Worm (Caenorhabditis elegans) whole organism, mixed stage, embryonic: ENCODE results near the gene sid-1.

ENCODE experiments used
- M03D4.4 ChIP-seq: sonication (generic microtip); optimal IDR thresholded peaks from 2 replicates; lab custom pipeline; 2017; ENCODE audit warnings: mild to moderate bottlenecking, missing genetic modification characterization, missing compliant biosample characterization
- bed-3 ChIP-seq: fragments of 200-800 bp; sonication (Bioruptor generic); optimal IDR thresholded peaks from 3 replicates; lab custom pipeline; 2018; ENCODE audit warnings: mild to moderate bottlenecking, missing genetic modification characterization, moderate library complexity, missing compliant biosample characterization
- blmp-1 ChIP-seq: fragments of 150-350 bp; optimal IDR thresholded peaks from 2 replicates; lab custom pipeline; 2014; ENCODE audit warnings: missing biosample characterization, missing genetic modification characterization
- ceh-39 ChIP-seq: fragments of 150-350 bp; optimal IDR thresholded peaks from 2 replicates; lab custom pipeline; 2014; ENCODE audit warnings: missing biosample characterization, missing genetic modification characterization
- ceh-83 ChIP-seq: fragments of 200-800 bp; sonication (Bioruptor generic); optimal IDR thresholded peaks from 2 replicates; lab custom pipeline; 2018; ENCODE audit warnings: mild to moderate bottlenecking, missing genetic modification characterization, missing compliant biosample characterization
- cnd-1 ChIP-seq: fragments of 200-800 bp; sonication (Bioruptor generic); optimal IDR thresholded peaks from 2 replicates; lab custom pipeline; 2018; ENCODE audit warnings: mild to moderate bottlenecking, missing genetic modification characterization, missing compliant biosample characterization
- drap-1 ChIP-seq: fragments of 200-800 bp; sonication (Bioruptor generic); optimal IDR thresholded peaks from 3 replicates; lab custom pipeline; 2018; ENCODE audit warnings: mild to moderate bottlenecking, missing genetic modification characterization, missing compliant biosample characterization
- elt-1 ChIP-seq: sonication (generic microtip); optimal IDR thresholded peaks from 2 replicates; lab custom pipeline; 2017; ENCODE audit warnings: missing genetic modification characterization, mild to moderate bottlenecking, missing compliant biosample characterization, antibody characterized with exemption, moderate library complexity, borderline replicate concordance; ENCODE audit not compliant: insufficient read depth
- flh-1 ChIP-seq: fragments of 200-800 bp; sonication (Bioruptor generic); optimal IDR thresholded peaks from 2 replicates; lab custom pipeline; 2018; ENCODE audit warnings: mild to moderate bottlenecking, missing genetic modification characterization, moderate library complexity, missing compliant biosample characterization
- hlh-1 ChIP-seq: fragments of 150-350 bp; optimal IDR thresholded peaks from 2 replicates; lab custom pipeline; 2014; ENCODE audit warnings: missing biosample characterization, missing genetic modification reagents, missing genetic modification characterization
- lin-13 ChIP-seq: fragments of 150-350 bp; optimal IDR thresholded peaks from 2 replicates; lab custom pipeline; 2014; ENCODE audit warnings: missing biosample characterization, missing genetic modification characterization
- lin-32 ChIP-seq: fragments of 200-800 bp; sonication (Bioruptor generic); optimal IDR thresholded peaks from 2 replicates; lab custom pipeline; 2018; ENCODE audit warnings: mild to moderate bottlenecking, missing genetic modification characterization, missing compliant biosample characterization
- lsy-2 ChIP-seq: fragments of 150-350 bp; optimal IDR thresholded peaks from 2 replicates; lab custom pipeline; 2014; ENCODE audit warnings: missing biosample characterization, missing genetic modification characterization
- mab-5 ChIP-seq: fragments of 150-350 bp; optimal IDR thresholded peaks from 2 replicates; lab custom pipeline; 2014; ENCODE audit warnings: missing biosample characterization, missing genetic modification characterization
- mep-1 ChIP-seq: fragments of 150-350 bp; optimal IDR thresholded peaks from 2 replicates; lab custom pipeline; 2017; ENCODE audit warnings: missing biosample characterization, missing genetic modification reagents, missing genetic modification characterization, inconsistent platforms
- mls-2 ChIP-seq: sonication (generic microtip); optimal IDR thresholded peaks from 2 replicates; lab custom pipeline; 2016; ENCODE audit warnings: mild to moderate bottlenecking, missing genetic modification characterization, moderate library complexity, missing compliant biosample characterization
- nhr-12 ChIP-seq: fragments of 150-350 bp; optimal IDR thresholded peaks from 2 replicates; lab custom pipeline; 2014; ENCODE audit warnings: missing biosample characterization, missing genetic modification characterization
- nhr-2 ChIP-seq: fragments of 150-350 bp; optimal IDR thresholded peaks from 2 replicates; lab custom pipeline; 2014; ENCODE audit warnings: missing biosample characterization, missing genetic modification characterization
- nhr-237 ChIP-seq: fragments of 150-350 bp; optimal IDR thresholded peaks from 2 replicates; lab custom pipeline; 2014; ENCODE audit warnings: missing biosample characterization, missing genetic modification characterization
- nhr-28 ChIP-seq: fragments of 150-350 bp; optimal IDR thresholded peaks from 2 replicates; lab custom pipeline; 2014; ENCODE audit warnings: missing biosample characterization, missing genetic modification characterization
- nhr-76 ChIP-seq: sonication (generic microtip); optimal IDR thresholded peaks from 2 replicates; lab custom pipeline; 2017; ENCODE audit warnings: missing biosample characterization, missing genetic modification characterization
- pha-4 ChIP-seq: fragments of 150-350 bp; optimal IDR thresholded peaks from 2 replicates; lab custom pipeline; 2018; ENCODE audit warnings: missing biosample characterization, missing genetic modification reagents, missing genetic modification characterization
- snpc-4 ChIP-seq: fragments of 150-350 bp; optimal IDR thresholded peaks from 2 replicates; lab custom pipeline; 2014; ENCODE audit warnings: missing biosample characterization, missing genetic modification characterization
- sptf-1 ChIP-seq: sonication (generic microtip); optimal IDR thresholded peaks from 2 replicates; lab custom pipeline; 2017; ENCODE audit warnings: mild to moderate bottlenecking, missing genetic modification characterization, moderate library complexity, missing compliant biosample characterization
- tbx-8 ChIP-seq: fragments of 200-800 bp; sonication (Bioruptor generic); optimal IDR thresholded peaks from 2 replicates; lab custom pipeline; 2018; ENCODE audit warnings: mild to moderate bottlenecking, missing genetic modification characterization, moderate library complexity, missing compliant biosample characterization
- unc-120 ChIP-seq: sonication (generic microtip); optimal IDR thresholded peaks from 2 replicates; lab custom pipeline; 2017; ENCODE audit warnings: missing genetic modification characterization, missing compliant biosample characterization; ENCODE audit not compliant: poor library complexity, severe bottlenecking
- unc-39 ChIP-seq: fragments of 150-350 bp; optimal IDR thresholded peaks from 2 replicates; lab custom pipeline; 2014; ENCODE audit warnings: missing biosample characterization, missing genetic modification characterization
- unc-62 ChIP-seq: fragments of 150-350 bp; optimal IDR thresholded peaks from 2 replicates; lab custom pipeline; 2014; ENCODE audit warnings: missing biosample characterization, missing genetic modification reagents, missing genetic modification characterization
- ztf-11 ChIP-seq: fragments of 150-350 bp; optimal IDR thresholded peaks from 2 replicates; lab custom pipeline; 2014; ENCODE audit warnings: missing biosample characterization, missing genetic modification characterization

sid-1 gene

DNA sequence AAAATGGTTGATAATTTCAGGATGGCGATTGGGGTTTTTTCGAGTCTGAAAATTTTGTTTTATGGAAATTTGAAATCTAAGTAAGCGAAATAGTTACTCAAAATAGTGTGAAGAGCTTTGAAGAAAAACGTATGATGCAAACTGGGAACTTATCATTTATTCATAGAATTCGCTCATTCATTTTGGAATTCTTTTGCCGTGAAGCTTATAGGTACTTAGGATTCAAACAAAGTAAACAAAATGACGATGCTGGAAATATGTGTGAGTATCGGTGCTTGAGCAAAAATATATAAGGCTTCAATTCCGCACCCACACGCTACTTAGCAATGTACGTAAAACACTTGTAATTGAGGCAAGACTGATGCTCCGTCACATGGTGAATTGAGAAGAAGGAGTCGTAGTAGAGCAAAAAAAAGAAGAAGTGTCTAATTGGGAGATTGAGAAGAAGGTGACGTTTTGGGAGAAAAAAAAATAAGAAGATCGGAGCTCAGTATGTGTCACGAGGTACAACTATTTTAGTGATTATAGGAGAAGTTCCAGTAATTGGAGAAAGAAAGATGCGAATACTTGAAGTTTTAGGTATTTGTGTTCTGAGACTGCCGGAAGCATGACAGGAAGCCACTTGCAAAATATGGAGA, 30.2 kb upstream of the sid-1 start, which contains the start of gene glb-32:
TSS of gene glb-32 (minus strand) at position 51 of the 638 bp plus-strand sequence.
- TF ChIP-seq elt-1 (tag; lab: Kevin White, UChicago) (no peak), hlh-1 (tag; lab: Kevin White, UChicago) (no peak), ztf-11 (tag; lab: Kevin White, UChicago) (no peak), nhr-28 (no peak), mep-1 (tag; lab: Kevin White, UChicago) (no peak), drap-1 (GFP tag; lab: Kevin White, UChicago) (no peak), cnd-1 (no peak), sptf-1 (tag; lab: Kevin White, UChicago) (no peak), lsy-2 (no peak), nhr-76 (tag; lab: Kevin White, UChicago) (no peak), blmp-1 (tag; lab: Kevin White, UChicago) (no peak), unc-62 (GFP tag; lab: Kevin White, UChicago) (no peak), snpc-4 (tag; lab: Kevin White, UChicago) (no peak), bed-3 (GFP tag; lab: Kevin White, UChicago) (no peak), pha-4 (tag; lab: Kevin White, UChicago) (no peak), ceh-39 (tag; lab: Kevin White, UChicago) (no peak), ceh-83 (GFP tag; lab: Kevin White, UChicago) (no peak), mab-5 (tag; lab: Kevin White, UChicago) (no peak), lin-32 (GFP tag; lab: Kevin White, UChicago) (no peak)

DNA sequence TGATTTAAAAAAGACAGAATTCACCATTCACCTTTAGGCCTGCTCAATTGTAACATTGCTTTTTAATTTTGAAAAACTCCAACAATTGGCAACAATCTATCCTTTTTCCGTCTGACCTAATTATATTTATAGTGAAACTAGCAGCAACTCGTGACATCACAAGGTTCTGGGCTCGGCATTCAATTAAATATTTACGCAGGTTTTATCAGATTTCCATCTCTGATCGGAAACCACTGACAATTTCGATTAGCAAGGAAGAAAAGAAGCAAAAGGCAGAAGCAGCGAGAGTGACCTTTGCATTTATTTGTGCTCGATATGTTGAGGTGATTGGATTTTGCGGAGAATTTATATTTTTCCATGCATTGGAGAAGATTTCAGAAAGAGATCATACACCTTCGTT, 29.4 kb upstream of the sid-1 start:
- no peak for TF ChIP-seq mep-1 (tag; lab: Kevin White, UChicago)
- TF ChIP-seq pha-4 (tag; lab: Kevin White, UChicago): no peak
- TF ChIP-seq mls-2: no peak
- no peak for TF ChIP-seq nhr-237 (tag; lab: Kevin White, UChicago)
- TF ChIP-seq snpc-4 (tag; lab: Kevin White, UChicago): no peak
- TF ChIP-seq M03D4.4 (tag; lab: Kevin White, UChicago): no peak
- TF ChIP-seq tbx-8 (GFP tag; lab: Kevin White, UChicago): no peak
- TF ChIP-seq nhr-2: no peak
- TF ChIP-seq blmp-1 (tag; lab: Kevin White, UChicago): no peak
- TF ChIP-seq hlh-1 (tag; lab: Kevin White, UChicago): no peak
- no peak for TF ChIP-seq drap-1 (GFP tag; lab: Kevin White, UChicago)
- no peak for TF ChIP-seq elt-1 (tag; lab: Kevin White, UChicago)
- no peak for TF ChIP-seq ztf-11 (tag; lab: Kevin White, UChicago)

DNA sequence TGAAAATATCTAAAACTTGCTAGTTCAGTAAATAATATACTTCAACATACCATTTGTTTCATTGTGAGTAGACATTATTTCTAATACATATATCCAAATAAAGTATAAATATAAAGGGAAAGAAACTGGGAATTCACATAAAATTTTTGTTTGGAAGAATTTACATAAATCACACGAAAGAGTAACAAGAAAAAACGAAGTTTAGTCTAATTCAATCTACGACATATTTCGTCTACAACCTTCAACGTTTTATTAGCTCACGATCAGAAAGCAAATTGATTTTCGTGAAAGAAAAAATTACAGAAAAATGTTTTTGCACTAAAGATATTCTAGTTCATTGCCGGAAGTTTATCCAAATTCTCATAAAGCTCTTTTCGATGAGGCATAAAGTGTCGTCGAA, 22.7 kb upstream of the sid-1 start, which contains the start of gene C04F5.2:
TSS of gene C04F5.2 (minus strand) at position 101 of the 400 bp plus-strand sequence.
- TF ChIP-seq pha-4 (tag; lab: Kevin White, UChicago) (no peak), sptf-1 (tag; lab: Kevin White, UChicago) (no peak), ceh-39 (tag; lab: Kevin White, UChicago) (no peak), lin-32 (GFP tag; lab: Kevin White, UChicago) (no peak), cnd-1 (no peak), nhr-76 (tag; lab: Kevin White, UChicago) (no peak), ceh-83 (GFP tag; lab: Kevin White, UChicago) (no peak), bed-3 (GFP tag; lab: Kevin White, UChicago) (no peak)

DNA sequence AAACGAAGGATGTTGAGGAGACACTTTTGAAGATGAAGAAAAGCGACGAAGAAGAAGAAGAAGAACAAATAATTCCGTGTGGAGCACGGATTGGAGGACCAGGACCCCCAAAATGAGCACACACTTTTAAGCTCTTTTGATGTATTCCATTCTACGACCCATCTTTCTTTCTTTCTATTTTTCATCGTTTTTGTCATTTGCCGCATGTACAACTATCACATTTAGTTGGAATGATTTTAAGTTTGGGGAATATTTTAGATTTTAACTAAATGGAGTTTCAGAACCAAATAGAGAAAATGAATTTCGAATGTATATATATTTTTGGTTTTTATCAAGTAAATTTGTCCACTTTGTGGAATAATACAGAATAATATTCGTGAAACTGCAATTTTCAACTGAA, 20.8 kb upstream of the sid-1 start, which contains the start of gene unc-46:
TSS of gene unc-46 (minus strand) at position 101 of the 400 bp plus-strand sequence.
- TF ChIP-seq nhr-2: no peak
- TF ChIP-seq nhr-12 (tag; lab: Kevin White, UChicago): no peak
- TF ChIP-seq unc-39: no peak
- TF ChIP-seq bed-3 (GFP tag; lab: Kevin White, UChicago): no peak
- no peak for TF ChIP-seq ceh-39 (tag; lab: Kevin White, UChicago)
- no peak for TF ChIP-seq nhr-237 (tag; lab: Kevin White, UChicago)
- TF ChIP-seq ztf-11 (tag; lab: Kevin White, UChicago): no peak
- no peak for TF ChIP-seq nhr-28
- no peak for TF ChIP-seq unc-120 (tag; lab: Kevin White, UChicago)
- TF ChIP-seq blmp-1 (tag; lab: Kevin White, UChicago): no peak
- no peak for TF ChIP-seq flh-1
- no peak for TF ChIP-seq pha-4 (tag; lab: Kevin White, UChicago)
- TF ChIP-seq lin-32 (GFP tag; lab: Kevin White, UChicago): no peak
- TF ChIP-seq lin-13: no peak
- no peak for TF ChIP-seq unc-62 (GFP tag; lab: Kevin White, UChicago)
- no peak for TF ChIP-seq drap-1 (GFP tag; lab: Kevin White, UChicago)
